Worm (Caenorhabditis elegans) whole organism, young adult: ENCODE results near the gene Y94H6A.3.

ENCODE experiments used
- B0261.1 ChIP-seq: sonication (generic microtip); optimal IDR thresholded peaks from 2 replicates; lab custom pipeline; 2016; ENCODE audit warnings: mild to moderate bottlenecking, missing genetic modification characterization, moderate library complexity, missing compliant biosample characterization
- C17E4.6 ChIP-seq: fragments of 200-800 bp; sonication (Bioruptor generic); IDR thresholded peaks from 2 replicates; pipeline ENCODE4 v1.3.6; 2022; ENCODE audit warnings: missing genetic modification reagents, missing genetic modification characterization, missing compliant biosample characterization
- D2030.7 ChIP-seq: fragments of 200-800 bp; sonication (Bioruptor generic); IDR thresholded peaks from 2 replicates; pipeline ENCODE4 v1.3.6; 2022; ENCODE audit warnings: missing genetic modification reagents, missing genetic modification characterization, missing compliant biosample characterization
- F22D6.2 ChIP-seq: sonication (generic microtip); optimal IDR thresholded peaks from 2 replicates; lab custom pipeline; 2016; ENCODE audit warnings: mild to moderate bottlenecking, missing genetic modification characterization, missing compliant biosample characterization
- F23B12.7 ChIP-seq: sonication (generic microtip); optimal IDR thresholded peaks from 2 replicates; lab custom pipeline; 2017; ENCODE audit warnings: missing genetic modification characterization, mild to moderate bottlenecking, missing compliant biosample characterization, antibody characterized with exemption, moderate library complexity; ENCODE audit not compliant: insufficient read depth
- F33H1.4 ChIP-seq: fragments of 200-800 bp; sonication (Bioruptor generic); IDR thresholded peaks from 2 replicates; pipeline ENCODE4 v1.3.6; 2022; ENCODE audit warnings: missing genetic modification reagents, missing genetic modification characterization, missing compliant biosample characterization
- F52B5.7 ChIP-seq: sonication (generic microtip); optimal IDR thresholded peaks from 2 replicates; lab custom pipeline; 2016; ENCODE audit warnings: mild to moderate bottlenecking, missing genetic modification characterization, missing compliant biosample characterization
- F57A8.1 ChIP-seq: fragments of 200-800 bp; sonication (Bioruptor generic); optimal IDR thresholded peaks from 2 replicates; lab custom pipeline; 2018; ENCODE audit warnings: mild to moderate bottlenecking, missing genetic modification characterization, moderate library complexity, missing compliant biosample characterization
- K11D2.4 ChIP-seq: fragments of 200-800 bp; sonication (Bioruptor generic); IDR thresholded peaks from 2 replicates; pipeline ENCODE4 v1.3.6; 2022; ENCODE audit warnings: missing genetic modification reagents, missing genetic modification characterization, missing compliant biosample characterization
- T07F8.4 ChIP-seq: sonication (generic microtip); optimal IDR thresholded peaks from 2 replicates; lab custom pipeline; 2016; ENCODE audit warnings: mild to moderate bottlenecking, missing genetic modification characterization, moderate library complexity, missing compliant biosample characterization
- T26A5.8 ChIP-seq: sonication (generic microtip); optimal IDR thresholded peaks from 2 replicates; lab custom pipeline; 2016; ENCODE audit warnings: missing genetic modification characterization, missing compliant biosample characterization
- Y79H2A.3 ChIP-seq: fragments of 200-800 bp; sonication (Bioruptor generic); conservative IDR thresholded peaks from 2 replicates; pipeline ENCODE4 v1.3.6; 2022; ENCODE audit warnings: missing genetic modification reagents, missing genetic modification characterization, missing compliant biosample characterization
- Y95B8A.8 ChIP-seq: fragments of 200-800 bp; sonication (Bioruptor generic); IDR thresholded peaks from 2 replicates; pipeline ENCODE4 v1.3.6; 2022; ENCODE audit warnings: missing genetic modification reagents, missing genetic modification characterization, missing compliant biosample characterization
- attf-5 ChIP-seq: fragments of 200-800 bp; sonication (Bioruptor generic); optimal IDR thresholded peaks from 2 replicates; lab custom pipeline; 2018; ENCODE audit warnings: mild to moderate bottlenecking, missing genetic modification characterization, missing compliant biosample characterization
- bed-2 ChIP-seq: fragments of 200-800 bp; sonication (Bioruptor generic); IDR thresholded peaks from 2 replicates; pipeline ENCODE4 v1.3.6; 2022; ENCODE audit warnings: missing genetic modification reagents, missing genetic modification characterization, missing compliant biosample characterization
- cebp-2 ChIP-seq: fragments of 200-800 bp; sonication (Bioruptor generic); IDR thresholded peaks from 2 replicates; pipeline ENCODE4 v1.3.6; 2022; ENCODE audit warnings: missing genetic modification characterization, missing compliant biosample characterization
- ceh-40 ChIP-seq: fragments of 200-800 bp; sonication (Bioruptor generic); IDR thresholded peaks from 2 replicates; pipeline ENCODE4 v1.3.6; 2022; ENCODE audit warnings: missing genetic modification characterization, missing compliant biosample characterization
- chd-7 ChIP-seq: sonication (generic microtip); optimal IDR thresholded peaks from 2 replicates; lab custom pipeline; 2016; ENCODE audit warnings: mild to moderate bottlenecking, missing genetic modification characterization, moderate library complexity, missing compliant biosample characterization
- dpff-1 ChIP-seq: sonication (generic microtip); optimal IDR thresholded peaks from 2 replicates; lab custom pipeline; 2017; ENCODE audit warnings: mild to moderate bottlenecking, missing genetic modification characterization, missing compliant biosample characterization
- dpl-1 ChIP-seq: fragments of 150-350 bp; optimal IDR thresholded peaks from 2 replicates; lab custom pipeline; 2014; ENCODE audit warnings: missing biosample characterization, missing genetic modification reagents, missing genetic modification characterization
- egl-18 ChIP-seq: fragments of 200-800 bp; sonication (Bioruptor generic); IDR thresholded peaks from 2 replicates; pipeline ENCODE4 v1.3.6; 2022; ENCODE audit warnings: missing genetic modification reagents, missing genetic modification characterization, missing compliant biosample characterization
- egl-44 ChIP-seq: fragments of 200-800 bp; sonication (Bioruptor generic); IDR thresholded peaks from 2 replicates; pipeline ENCODE4 v1.3.6; 2022; ENCODE audit warnings: missing genetic modification reagents, missing genetic modification characterization, missing compliant biosample characterization
- ekl-4 ChIP-seq: fragments of 200-800 bp; sonication (Bioruptor generic); IDR thresholded peaks from 2 replicates; pipeline ENCODE4 v1.3.6; 2022; ENCODE audit warnings: missing genetic modification reagents, missing genetic modification characterization, missing compliant biosample characterization
- fkh-3 ChIP-seq: sonication (generic microtip); optimal IDR thresholded peaks from 2 replicates; lab custom pipeline; 2016; ENCODE audit warnings: mild to moderate bottlenecking, missing genetic modification characterization, missing compliant biosample characterization
- gei-17 ChIP-seq: fragments of 200-800 bp; sonication (Bioruptor generic); optimal IDR thresholded peaks from 2 replicates; lab custom pipeline; 2018; ENCODE audit warnings: mild to moderate bottlenecking, missing genetic modification characterization, missing compliant biosample characterization
- hlh-26 ChIP-seq: fragments of 200-800 bp; sonication (Bioruptor generic); conservative IDR thresholded peaks from 2 replicates; pipeline ENCODE4 v1.3.6; 2022; ENCODE audit warnings: missing genetic modification reagents, missing genetic modification characterization, missing compliant biosample characterization
- hmg-1.2 ChIP-seq: fragments of 200-800 bp; sonication (Bioruptor generic); IDR thresholded peaks from 2 replicates; pipeline ENCODE4 v1.3.6; 2022; ENCODE audit warnings: missing genetic modification reagents, missing genetic modification characterization, missing compliant biosample characterization
- hmg-20 ChIP-seq: fragments of 200-800 bp; sonication (Bioruptor generic); IDR thresholded peaks from 2 replicates; pipeline ENCODE4 v1.3.6; 2022; ENCODE audit warnings: missing genetic modification reagents, missing genetic modification characterization, missing compliant biosample characterization
- let-526 ChIP-seq: fragments of 200-800 bp; sonication (Bioruptor generic); IDR thresholded peaks from 2 replicates; pipeline ENCODE4 v1.3.6; 2022; ENCODE audit warnings: missing genetic modification reagents, missing genetic modification characterization, missing compliant biosample characterization
- madf-10 ChIP-seq: sonication (generic microtip); optimal IDR thresholded peaks from 2 replicates; lab custom pipeline; 2016; ENCODE audit warnings: mild to moderate bottlenecking, missing genetic modification characterization, missing compliant biosample characterization
- madf-6 ChIP-seq: fragments of 200-800 bp; sonication (Bioruptor generic); IDR thresholded peaks from 2 replicates; pipeline ENCODE4 v1.3.6; 2022; ENCODE audit warnings: missing genetic modification reagents, missing genetic modification characterization, missing compliant biosample characterization
- mxl-1 ChIP-seq: sonication (generic microtip); optimal IDR thresholded peaks from 2 replicates; lab custom pipeline; 2016; ENCODE audit warnings: missing genetic modification characterization, missing compliant biosample characterization
- nfya-1 ChIP-seq: sonication (generic microtip); optimal IDR thresholded peaks from 2 replicates; lab custom pipeline; 2017; ENCODE audit warnings: antibody characterized with exemption, missing compliant biosample characterization, missing genetic modification characterization, borderline replicate concordance; ENCODE audit not compliant: insufficient read depth
- nfyb-1 ChIP-seq: fragments of 200-800 bp; sonication (Bioruptor generic); IDR thresholded peaks from 2 replicates; pipeline ENCODE4 v1.3.6; 2022; ENCODE audit warnings: missing genetic modification reagents, missing genetic modification characterization, missing compliant biosample characterization
- nhr-179 ChIP-seq: sonication (generic microtip); optimal IDR thresholded peaks from 2 replicates; lab custom pipeline; 2016; ENCODE audit warnings: mild to moderate bottlenecking, missing genetic modification characterization, missing compliant biosample characterization
- pbrm-1 ChIP-seq: fragments of 200-800 bp; sonication (Bioruptor generic); IDR thresholded peaks from 2 replicates; pipeline ENCODE4 v1.3.6; 2022; ENCODE audit warnings: missing genetic modification reagents, missing genetic modification characterization, missing compliant biosample characterization
- rpc-1 ChIP-seq, 2 experiments: fragments of 150-350 bp in 1 of 2; sonication (generic microtip) in 1 of 2; optimal IDR thresholded peaks; 2 replicates each; lab custom pipeline; 2014 to 2018; ENCODE audit warnings: missing biosample characterization in 1 of 2, missing genetic modification characterization in 1 of 2, missing genetic modification reagents in 1 of 2, missing genotype in 1 of 2
- snpc-1.1 ChIP-seq: sonication (generic microtip); optimal IDR thresholded peaks from 2 replicates; lab custom pipeline; 2017; ENCODE audit warnings: missing genetic modification characterization, mild to moderate bottlenecking, missing compliant biosample characterization, antibody characterized with exemption, moderate library complexity, missing genotype, missing genetic modification reagents; ENCODE audit not compliant: insufficient read depth
- snpc-1.3 ChIP-seq: sonication (generic microtip); optimal IDR thresholded peaks from 2 replicates; lab custom pipeline; 2017; ENCODE audit warnings: missing genetic modification characterization, mild to moderate bottlenecking, missing compliant biosample characterization, antibody characterized with exemption, moderate library complexity, missing genotype, missing genetic modification reagents; ENCODE audit not compliant: insufficient read depth
- snpc-3.4 ChIP-seq: sonication (generic microtip); optimal IDR thresholded peaks from 2 replicates; lab custom pipeline; 2017; ENCODE audit warnings: missing genetic modification characterization, mild to moderate bottlenecking, missing compliant biosample characterization, antibody characterized with exemption, moderate library complexity, missing genotype, missing genetic modification reagents
- snpc-4 ChIP-seq, 5 experiments: fragments of 150-350 bp in 1 of 5; sonication (generic microtip) in 4 of 5; optimal IDR thresholded peaks; 2 replicates each; lab custom pipeline; 2014 to 2018; ENCODE audit warnings: missing genetic modification characterization in 5 of 5, missing biosample characterization in 3 of 5, antibody characterized with exemption in 2 of 5, mild to moderate bottlenecking in 2 of 5, missing compliant biosample characterization in 2 of 5, missing genotype in 2 of 5, moderate library complexity in 2 of 5, missing genetic modification reagents in 1 of 5
- somi-1 ChIP-seq: fragments of 200-800 bp; sonication (Bioruptor generic); optimal IDR thresholded peaks from 2 replicates; lab custom pipeline; 2018; ENCODE audit warnings: mild to moderate bottlenecking, missing genetic modification characterization, missing compliant biosample characterization
- sptf-2 ChIP-seq: fragments of 200-800 bp; sonication (Bioruptor generic); optimal IDR thresholded peaks from 2 replicates; lab custom pipeline; 2018; ENCODE audit warnings: mild to moderate bottlenecking, missing genetic modification characterization, missing compliant biosample characterization
- tbp1 ChIP-seq: fragments of 200-800 bp; sonication (Bioruptor generic); optimal IDR thresholded peaks from 2 replicates; lab custom pipeline; 2018; ENCODE audit warnings: mild to moderate bottlenecking, missing genetic modification characterization, missing compliant biosample characterization
- tbx-9 ChIP-seq: sonication (generic microtip); optimal IDR thresholded peaks from 2 replicates; lab custom pipeline; 2016; ENCODE audit warnings: borderline replicate concordance, missing genetic modification characterization, inconsistent platforms, missing compliant biosample characterization
- zfh-2 ChIP-seq: fragments of 200-800 bp; sonication (Bioruptor generic); conservative IDR thresholded peaks from 2 replicates; pipeline ENCODE4 v1.3.6; 2022; ENCODE audit warnings: missing genetic modification reagents, missing genetic modification characterization, missing compliant biosample characterization
- ztf-22 ChIP-seq: fragments of 200-800 bp; sonication (Bioruptor generic); optimal IDR thresholded peaks from 2 replicates; lab custom pipeline; 2018; ENCODE audit warnings: mild to moderate bottlenecking, missing genetic modification characterization, moderate library complexity, missing compliant biosample characterization

The Y94H6A.3 gene

DNA sequence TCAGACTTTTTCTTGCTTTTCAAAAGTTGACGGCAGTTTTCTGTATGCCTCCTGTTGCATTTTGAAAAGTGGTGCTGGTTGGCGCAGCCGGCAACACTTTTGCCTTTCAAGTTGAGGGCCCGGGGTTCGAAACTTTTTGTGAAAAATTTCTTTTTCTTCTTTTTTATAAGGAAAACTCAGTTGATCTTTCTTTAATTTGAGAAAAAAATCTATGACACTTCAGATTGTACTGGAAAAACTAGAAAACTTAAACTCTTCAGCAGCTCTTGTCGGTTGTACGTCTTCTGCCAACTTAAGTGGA lies 11.5 kb upstream of the Y94H6A.3 start (continued):
- TF ChIP-seq pbrm-1 (GFP tag; lab: Robert Waterston, UW) (peak; percentile 48; the same call in 1 of the 2 replicates), nhr-179 (peak; percentile 13), snpc-1.3 (tag; lab: Kevin White, UChicago) (no peak), fkh-3 (tag; lab: Kevin White, UChicago) (no peak), C17E4.6 (GFP tag; lab: Robert Waterston, UW) (no peak; the same call in 1 of the 2 replicates), egl-18 (GFP tag; lab: Robert Waterston, UW) (no peak), F52B5.7 (tag; lab: Kevin White, UChicago) (peak; percentile 71), hmg-1.2 (peak; percentile 36; the same call in 1 of the 2 replicates), ekl-4 (no peak), egl-44 (GFP tag; lab: Robert Waterston, UW) (peak; percentile 50; the same call in 1 of the 2 replicates), F33H1.4 (GFP tag; lab: Robert Waterston, UW) (0 out of 2 replicates have a peak, but pooled peaks have one; percentile 18), K11D2.4 (GFP tag; lab: Robert Waterston, UW) (no peak), nfyb-1 (0 out of 2 replicates have a peak, but pooled peaks have one; percentile 19), T07F8.4 (tag; lab: Kevin White, UChicago) (peak; percentile 24), F22D6.2 (tag; lab: Kevin White, UChicago) (no peak), cebp-2 (GFP tag; lab: Robert Waterston, UW) (0 out of 2 replicates have a peak, but pooled peaks have one; percentile 65), dpl-1 (no peak), snpc-3.4 (tag; lab: Kevin White, UChicago) (peak; percentile 72), T26A5.8 (peak; percentile 60), nfya-1 (tag; lab: Kevin White, UChicago) (no peak), chd-7 (tag; lab: Kevin White, UChicago) (no peak), zfh-2 (GFP tag; lab: Robert Waterston, UW) (no peak), Y95B8A.8 (GFP tag; lab: Robert Waterston, UW) (no peak), bed-2 (GFP tag; lab: Robert Waterston, UW) (no peak), rpc-1 (optimal IDR thresholded peaks at IDR 0.05; lab: Kevin White, UChicago) (peak; percentile 73), rpc-1 (tag; optimal IDR thresholded peaks at IDR 0.05; lab: Kevin White, UChicago) (peak; percentile 85), sptf-2 (GFP tag; lab: Kevin White, UChicago) (no peak), F57A8.1 (GFP tag; lab: Kevin White, UChicago) (no peak), hmg-20 (GFP tag; lab: Robert Waterston, UW) (no peak), somi-1 (GFP tag; lab: Kevin White, UChicago) (no peak), Y79H2A.3 (GFP tag; lab: Robert Waterston, UW) (0 out of 2 replicates have a peak, but pooled peaks have one; percentile 62), F23B12.7 (no peak), mxl-1 (tag; lab: Kevin White, UChicago) (peak; percentile 68), D2030.7 (GFP tag; lab: Robert Waterston, UW) (peak; percentile 30; the same call in 1 of the 2 replicates), let-526 (GFP tag; lab: Robert Waterston, UW) (no peak), B0261.1 (tag; lab: Kevin White, UChicago) (peak; percentile 96), snpc-1.1 (no peak), hlh-26 (no peak), tbx-9 (tag; lab: Kevin White, UChicago) (no peak), tbp1 (GFP tag; lab: Kevin White, UChicago) (peak; percentile 98), madf-6 (GFP tag; lab: Robert Waterston, UW) (no peak), ceh-40 (GFP tag; lab: Robert Waterston, UW) (no peak), madf-10 (tag; lab: Kevin White, UChicago) (no peak), attf-5 (peak; percentile 46), ztf-22 (GFP tag; lab: Kevin White, UChicago) (no peak), gei-17 (GFP tag; lab: Kevin White, UChicago) (no peak), snpc-4 (GFP tag; optimal IDR thresholded peaks at IDR 0.05; lab: Kevin White, UChicago) (peak; percentile 24), snpc-4 (tag; optimal IDR thresholded peaks at IDR 0.05; lab: Kevin White, UChicago) (peak in 1 of 4 experiments; percentile 7), dpff-1 (tag; lab: Kevin White, UChicago) (peak; percentile 25)
